Fruit fly (Drosophila melanogaster): ENCODE data around the gene CG15385.

CG15385 gene

dm6 chr2L:2198613-2199432 is 13.5 kb downstream of the CG15385 start (continued):
- TF ChIP-seq grau (tag; optimal IDR thresholded peaks at IDR 0.05) (peak; percentile 83), lab (GFP tag; optimal IDR thresholded peaks at IDR 0.05) (peak; percentile 87), YL-1 (GFP tag; optimal IDR thresholded peaks at IDR 0.05) (no peak), CG7357 (GFP tag; IDR thresholded peaks at IDR 0.05) (peak; percentile 76; the same call in 1 of the 3 replicates), dati (GFP tag; IDR thresholded peaks at IDR 0.05) (no peak), Ets97D (GFP tag; optimal IDR thresholded peaks at IDR 0.05) (peak; percentile 70), CG1792 (GFP tag; optimal IDR thresholded peaks at IDR 0.05) (peak; percentile 90), CG6254 (GFP tag; optimal IDR thresholded peaks at IDR 0.05) (peak; percentile 76), bigmax (GFP tag; optimal IDR thresholded peaks at IDR 0.05) (no peak), CG6654 (GFP tag; optimal IDR thresholded peaks at IDR 0.05) (peak; percentile 67), Mad (GFP tag; optimal IDR thresholded peaks at IDR 0.05) (peak; percentile 76), scrt (GFP tag; optimal IDR thresholded peaks at IDR 0.05) (peak; percentile 75), CkIIα-i1 (GFP tag; IDR thresholded peaks at IDR 0.05) (no peak), CG11456 (GFP tag; IDR thresholded peaks at IDR 0.05) (no peak), croc (GFP tag; conservative IDR thresholded peaks at IDR 0.05) (peak; percentile 85), CG8281 (tag; optimal IDR thresholded peaks at IDR 0.05) (peak; percentile 56), odd (GFP tag; optimal IDR thresholded peaks at IDR 0.05) (peak; percentile 43), CG33213 (GFP tag; optimal IDR thresholded peaks at IDR 0.05) (peak; percentile 88), CG4360 (GFP tag; IDR thresholded peaks at IDR 0.05) (no peak), CG7987 (GFP tag; optimal IDR thresholded peaks at IDR 0.05) (peak; percentile 31), B-H1 (GFP tag; IDR thresholded peaks at IDR 0.05) (no peak), chinmo (GFP tag; IDR thresholded peaks at IDR 0.05; ENCODE audit: partially characterized antibody) (no peak), PHDP (tag; optimal IDR thresholded peaks at IDR 0.05) (peak; percentile 90), CG10654 (GFP tag; optimal IDR thresholded peaks at IDR 0.05) (peak; percentile 81), CG9797 (GFP tag; optimal IDR thresholded peaks at IDR 0.05) (peak; percentile 22), repo (GFP tag; optimal IDR thresholded peaks at IDR 0.05) (peak; percentile 82), Mes4 (GFP tag; optimal IDR thresholded peaks at IDR 0.05) (peak; percentile 85), CG32772 (GFP tag; IDR thresholded peaks at IDR 0.05) (no peak), sob (GFP tag; IDR thresholded peaks at IDR 0.05) (no peak), Stat92E (GFP tag; optimal IDR thresholded peaks at IDR 0.05) (no peak), tin (GFP tag; optimal IDR thresholded peaks at IDR 0.05) (peak; percentile 79), Hand (GFP tag; optimal IDR thresholded peaks at IDR 0.05) (peak; percentile 50), pnt (GFP tag; optimal IDR thresholded peaks at IDR 0.05) (peak; percentile 87), maf-S (GFP tag; optimal IDR thresholded peaks at IDR 0.05) (peak; percentile 82), CG8944 (GFP tag; optimal IDR thresholded peaks at IDR 0.05) (peak; percentile 88), Bteb2 (GFP tag; optimal IDR thresholded peaks at IDR 0.05) (peak; percentile 78), CG4424 (GFP tag; optimal IDR thresholded peaks at IDR 0.05) (peak; percentile 89), trh (GFP tag; optimal IDR thresholded peaks at IDR 0.05) (peak; percentile 67), Hey (tag; optimal IDR thresholded peaks at IDR 0.05) (peak; percentile 93), toy (GFP tag; IDR thresholded peaks at IDR 0.05) (no peak), Mrtf (GFP tag; IDR thresholded peaks at IDR 0.05) (no peak), mld (GFP tag; IDR thresholded peaks at IDR 0.05; ENCODE audit: partially characterized antibody) (no peak), CG6813 (GFP tag; optimal IDR thresholded peaks at IDR 0.05) (peak; percentile 76), da (GFP tag; optimal IDR thresholded peaks at IDR 0.05) (peak; percentile 63), CG6683 (GFP tag; optimal IDR thresholded peaks at IDR 0.05) (peak; percentile 70), pita (GFP tag; optimal IDR thresholded peaks at IDR 0.05) (no peak), CG14860 (GFP tag; IDR thresholded peaks at IDR 0.05; ENCODE audit: partially characterized antibody) (no peak), ara (GFP tag; IDR thresholded peaks at IDR 0.05) (no peak), Meics (GFP tag; optimal IDR thresholded peaks at IDR 0.05) (peak; percentile 87)
